Worm (Caenorhabditis elegans): Measurements from ENCODE around the gene R01H2.8.

ce11 chrIII:7106854-7107253, 38.0 kb downstream of the R01H2.8 start:
- TF ChIP-seq jun-1 (tag; optimal IDR thresholded peaks at IDR 0.05), result no peak
- TF ChIP-seq unc-62 (GFP tag; optimal IDR thresholded peaks at IDR 0.05), result no peak
- TF ChIP-seq aly-2 (tag; optimal IDR thresholded peaks at IDR 0.05), result no peak
- TF ChIP-seq snpc-4 (tag; optimal IDR thresholded peaks at IDR 0.05), result no peak
- no peak for TF ChIP-seq nhr-12 (tag; optimal IDR thresholded peaks at IDR 0.05)
- TF ChIP-seq lin-39 (tag; optimal IDR thresholded peaks at IDR 0.05), result no peak
- no peak for TF ChIP-seq nhr-76 (tag; optimal IDR thresholded peaks at IDR 0.05)
- no peak for TF ChIP-seq unc-39 (tag; optimal IDR thresholded peaks at IDR 0.05)
- no peak for TF ChIP-seq nhr-28 (tag; optimal IDR thresholded peaks at IDR 0.05)
- TF ChIP-seq ceh-82 (tag; optimal IDR thresholded peaks at IDR 0.05), result no peak
- TF ChIP-seq pqm-1 (tag; optimal IDR thresholded peaks at IDR 0.05), result peak; percentile 55
- no peak for TF ChIP-seq pha-4 (tag; optimal IDR thresholded peaks at IDR 0.05)
- TF ChIP-seq elt-3 (tag; optimal IDR thresholded peaks at IDR 0.05), result no peak

Data from whole organism, L3 larva.